Fruit fly (Drosophila melanogaster): ENCODE data around the gene noc.

noc gene

dm6 chr2L:14499078-14499477 lies 8.4 kb downstream of the noc start (continued):
- TF ChIP-seq pzg (GFP tag; optimal IDR thresholded peaks at IDR 0.05) = no peak
- no peak for TF ChIP-seq knrl (GFP tag; IDR thresholded peaks at IDR 0.05; ENCODE audit: partially characterized antibody)
- TF ChIP-seq Ets97D (GFP tag; optimal IDR thresholded peaks at IDR 0.05) = no peak
- no peak for TF ChIP-seq Side (GFP tag; optimal IDR thresholded peaks at IDR 0.05)
- TF ChIP-seq Dbx (GFP tag; IDR thresholded peaks at IDR 0.05) = no peak
- no peak for TF ChIP-seq CG2116 (GFP tag; optimal IDR thresholded peaks at IDR 0.05)
- no peak for TF ChIP-seq mam (GFP tag; optimal IDR thresholded peaks at IDR 0.05)
- no peak for TF ChIP-seq sens-2 (GFP tag; IDR thresholded peaks at IDR 0.05)
- TF ChIP-seq HLH54F (GFP tag; optimal IDR thresholded peaks at IDR 0.05) = no peak
- TF ChIP-seq CG13894 (tag; optimal IDR thresholded peaks at IDR 0.05) = no peak
- TF ChIP-seq HHEX (GFP tag; optimal IDR thresholded peaks at IDR 0.05) = peak; percentile 11
- TF ChIP-seq CG10431 (GFP tag; optimal IDR thresholded peaks at IDR 0.05) = no peak
- no peak for TF ChIP-seq inv (GFP tag; IDR thresholded peaks at IDR 0.05; ENCODE audit: partially characterized antibody)
- no peak for TF ChIP-seq trh (GFP tag; optimal IDR thresholded peaks at IDR 0.05)
- peak; percentile 53 for TF ChIP-seq CG30403 (GFP tag; optimal IDR thresholded peaks at IDR 0.05)
- no peak for TF ChIP-seq grn (GFP tag; optimal IDR thresholded peaks at IDR 0.05)
- no peak for TF ChIP-seq gt (GFP tag; IDR thresholded peaks at IDR 0.05)
- no peak for TF ChIP-seq CG5245 (GFP tag; optimal IDR thresholded peaks at IDR 0.05)
- peak; percentile 23 for TF ChIP-seq Med (GFP tag)
- TF ChIP-seq CG7357 (GFP tag; IDR thresholded peaks at IDR 0.05) = no peak
- no peak for TF ChIP-seq toy (GFP tag; IDR thresholded peaks at IDR 0.05)
- TF ChIP-seq CG1603 (tag; optimal IDR thresholded peaks at IDR 0.05) = peak; percentile 51
- no peak for TF ChIP-seq CG11560 (tag; IDR thresholded peaks at IDR 0.05)
- TF ChIP-seq gcm (GFP tag; optimal IDR thresholded peaks at IDR 0.05) = no peak
- TF ChIP-seq NC2α (GFP tag; optimal IDR thresholded peaks at IDR 0.05) = no peak
- TF ChIP-seq danr (GFP tag; IDR thresholded peaks at IDR 0.05) = no peak
- no peak for TF ChIP-seq nau (GFP tag; optimal IDR thresholded peaks at IDR 0.05)
- no peak for TF ChIP-seq Stat92E (GFP tag; optimal IDR thresholded peaks at IDR 0.05)
- TF ChIP-seq C15 (GFP tag; IDR thresholded peaks at IDR 0.05) = no peak
- no peak for TF ChIP-seq ap (GFP tag; IDR thresholded peaks at IDR 0.05)
- peak; percentile 18 for TF ChIP-seq CG12391 (tag; optimal IDR thresholded peaks at IDR 0.05)
- TF ChIP-seq Hr78 (GFP tag; optimal IDR thresholded peaks at IDR 0.05) = no peak
- peak; percentile 26; the same call in 1 of the 2 replicates for TF ChIP-seq vvl (GFP tag; IDR thresholded peaks at IDR 0.05)
- TF ChIP-seq CG6272 (GFP tag; IDR thresholded peaks at IDR 0.05) = no peak
- TF ChIP-seq D19A (tag; optimal IDR thresholded peaks at IDR 0.05) = peak; percentile 64
- TF ChIP-seq GATAe (GFP tag; conservative IDR thresholded peaks at IDR 0.05) = no peak
- TF ChIP-seq CG6175 (GFP tag; IDR thresholded peaks at IDR 0.05) = no peak
- no peak for TF ChIP-seq CG7963 (GFP tag; IDR thresholded peaks at IDR 0.05; ENCODE audit: partially characterized antibody)
- TF ChIP-seq Bgb (GFP tag; IDR thresholded peaks at IDR 0.05; ENCODE audit: partially characterized antibody) = no peak
- TF ChIP-seq NK7.1 (GFP tag; optimal IDR thresholded peaks at IDR 0.05) = no peak
- TF ChIP-seq Ravus (GFP tag; IDR thresholded peaks at IDR 0.05) = no peak
- no peak for TF ChIP-seq ems (GFP tag; optimal IDR thresholded peaks at IDR 0.05)
- no peak for TF ChIP-seq Opbp (GFP tag; IDR thresholded peaks at IDR 0.05; ENCODE audit: partially characterized antibody)
- no peak for TF ChIP-seq da (GFP tag; optimal IDR thresholded peaks at IDR 0.05)
- no peak for TF ChIP-seq CG11398 (GFP tag; optimal IDR thresholded peaks at IDR 0.05)
- peak; percentile 10 for TF ChIP-seq CG7786 (GFP tag; optimal IDR thresholded peaks at IDR 0.05)
- peak; percentile 5 for TF ChIP-seq CG12219 (GFP tag; optimal IDR thresholded peaks at IDR 0.05)
- no peak for TF ChIP-seq nerfin-2 (GFP tag; IDR thresholded peaks at IDR 0.05; ENCODE audit: partially characterized antibody)
- TF ChIP-seq CG10654 (GFP tag; optimal IDR thresholded peaks at IDR 0.05) = no peak
- TF ChIP-seq Abd-B (GFP tag; optimal IDR thresholded peaks at IDR 0.05) = peak; percentile 11
- TF ChIP-seq E2f2 (GFP tag; IDR thresholded peaks at IDR 0.05) = 0 out of 2 replicates have a peak, but pooled peaks have one; percentile 13
- no peak for TF ChIP-seq ftz-f1 (GFP tag; optimal IDR thresholded peaks at IDR 0.05)

Measured in whole organism, embryonic.